Worm (Caenorhabditis elegans) whole organism, young adult: ENCODE data around the gene hlh-11.

Experiments
- B0261.1 ChIP-seq: sonication (generic microtip); optimal IDR thresholded peaks from 2 replicates; lab custom pipeline; 2016; ENCODE audit warnings: mild to moderate bottlenecking, missing genetic modification characterization, moderate library complexity, missing compliant biosample characterization
- F49E8.2 ChIP-seq: sonication (generic microtip); optimal IDR thresholded peaks from 3 replicates; lab custom pipeline; 2017; ENCODE audit warnings: missing genetic modification characterization, mild to moderate bottlenecking, missing compliant biosample characterization, antibody characterized with exemption, moderate library complexity; ENCODE audit not compliant: insufficient read depth
- Y79H2A.3 ChIP-seq: fragments of 200-800 bp; sonication (Bioruptor generic); conservative IDR thresholded peaks from 2 replicates; pipeline ENCODE4 v1.3.6; 2022; ENCODE audit warnings: missing genetic modification reagents, missing genetic modification characterization, missing compliant biosample characterization
- cebp-2 ChIP-seq: fragments of 200-800 bp; sonication (Bioruptor generic); IDR thresholded peaks from 2 replicates; pipeline ENCODE4 v1.3.6; 2022; ENCODE audit warnings: missing genetic modification characterization, missing compliant biosample characterization
- dpff-1 ChIP-seq: sonication (generic microtip); optimal IDR thresholded peaks from 2 replicates; lab custom pipeline; 2017; ENCODE audit warnings: mild to moderate bottlenecking, missing genetic modification characterization, missing compliant biosample characterization
- lin-35 ChIP-seq, 3 experiments: fragments of 150-350 bp in 2 of 3; sonication (generic microtip) in 1 of 3; optimal IDR thresholded peaks; 2 replicates each; lab custom pipeline; 2014 to 2018; ENCODE audit warnings: missing biosample characterization in 3 of 3, missing genetic modification characterization in 3 of 3, missing genetic modification reagents in 3 of 3

DNA sequence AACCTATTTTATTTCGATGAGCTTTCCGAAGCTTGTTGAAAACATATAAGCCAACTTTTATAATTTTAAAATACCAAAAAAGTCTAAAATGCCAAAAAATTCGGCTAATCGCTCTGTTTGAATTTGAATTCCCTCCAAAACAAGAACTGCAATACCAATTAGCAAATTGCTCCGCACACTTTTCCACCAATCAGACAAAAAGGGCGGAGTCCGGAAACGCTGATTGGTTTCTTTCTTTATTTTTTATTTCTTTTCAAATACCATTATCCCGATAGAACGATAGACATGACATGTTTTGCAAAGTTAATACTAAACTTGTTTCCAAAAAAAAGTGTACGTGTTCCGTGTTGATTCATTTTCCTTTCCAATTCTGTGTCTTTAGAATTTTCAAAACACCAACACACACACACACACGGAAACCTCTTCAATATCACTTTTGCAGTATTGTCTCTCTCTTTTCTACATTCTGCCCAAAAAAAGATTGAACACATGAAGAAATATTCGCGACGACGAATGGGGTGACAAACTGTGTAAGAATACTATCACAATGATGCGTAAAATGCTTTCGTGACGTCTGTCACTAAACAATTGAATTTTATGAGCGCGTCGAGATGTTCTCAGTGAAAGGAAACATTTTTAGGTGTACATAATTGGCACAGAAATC is 1.8 kb upstream of the hlh-11 start:
- TF ChIP-seq cebp-2 (GFP tag; lab: Robert Waterston, UW) (no peak), lin-35 (GFP tag; optimal IDR thresholded peaks at IDR 0.05; lab: Kevin White, UChicago) (no peak), dpff-1 (tag; lab: Kevin White, UChicago) (no peak), B0261.1 (tag; lab: Kevin White, UChicago) (no peak), Y79H2A.3 (GFP tag; lab: Robert Waterston, UW) (no peak), F49E8.2 (no peak)
